Worm (Caenorhabditis elegans) whole organism, L4 larva: ENCODE data around the gene srh-70.
A peak's percentile ranks its signal among the peaks of the same experiment; 100 is the strongest.

Experiments used
- D1046.2 ChIP-seq: fragments of 200-800 bp; sonication (Bioruptor generic); IDR thresholded peaks from 2 replicates; pipeline ENCODE4 v1.3.6; 2022; ENCODE audit warnings: missing genetic modification characterization, missing compliant biosample characterization
- F10B5.3 ChIP-seq: sonication (generic microtip); optimal IDR thresholded peaks from 2 replicates; lab custom pipeline; 2016; ENCODE audit warnings: mild to moderate bottlenecking, missing genetic modification characterization, missing compliant biosample characterization
- F37D6.2 ChIP-seq: sonication (generic microtip); optimal IDR thresholded peaks from 2 replicates; lab custom pipeline; 2016; ENCODE audit warnings: mild to moderate bottlenecking, missing genetic modification characterization, missing compliant biosample characterization
- F44E2.7 ChIP-seq: fragments of 200-800 bp; sonication (Bioruptor generic); IDR thresholded peaks from 2 replicates; pipeline ENCODE4 v2.1.2; 2022; ENCODE audit warnings: missing genetic modification characterization, missing compliant biosample characterization
- R02D3.7 ChIP-seq: fragments of 150-350 bp; sonication (generic microtip); optimal IDR thresholded peaks from 3 replicates; lab custom pipeline; 2014; ENCODE audit warnings: missing biosample characterization, missing genetic modification characterization
- Y48G9A.11 ChIP-seq: fragments of 200-800 bp; sonication (Bioruptor generic); IDR thresholded peaks from 2 replicates; pipeline ENCODE4 v1.3.6; 2022; ENCODE audit warnings: missing genetic modification reagents, missing genetic modification characterization, missing compliant biosample characterization
- aha-1 ChIP-seq: fragments of 150-350 bp; peaks from one replicate; lab custom pipeline; 2014; ENCODE audit warnings: missing biosample characterization, missing genetic modification characterization
- ceh-28 ChIP-seq: fragments of 150-350 bp; optimal IDR thresholded peaks from 2 replicates; lab custom pipeline; 2014; ENCODE audit warnings: missing biosample characterization, missing genetic modification reagents, missing genetic modification characterization
- ceh-44 ChIP-seq: fragments of 200-800 bp; sonication (Bioruptor generic); IDR thresholded peaks from 2 replicates; pipeline ENCODE4 v1.3.6; 2022; ENCODE audit warnings: missing genetic modification reagents, missing genetic modification characterization, missing compliant biosample characterization
- ceh-62 ChIP-seq: sonication (generic microtip); optimal IDR thresholded peaks from 2 replicates; lab custom pipeline; 2017; ENCODE audit warnings: missing biosample characterization, missing genetic modification characterization
- ctbp-1 ChIP-seq: fragments of 200-800 bp; sonication (Bioruptor generic); IDR thresholded peaks from 2 replicates; pipeline ENCODE4 v1.3.6; 2022; ENCODE audit warnings: missing genetic modification reagents, missing genetic modification characterization, missing compliant biosample characterization
- daf-19 ChIP-seq: fragments of 200-800 bp; sonication (Bioruptor generic); conservative IDR thresholded peaks from 2 replicates; pipeline ENCODE4 v1.3.6; 2022; ENCODE audit warnings: missing genetic modification characterization, missing compliant biosample characterization
- daf-8 ChIP-seq: fragments of 200-800 bp; sonication (Bioruptor generic); IDR thresholded peaks from 2 replicates; pipeline ENCODE4 v1.3.6; 2022; ENCODE audit warnings: missing genetic modification characterization, missing compliant biosample characterization
- dmd-6 ChIP-seq: fragments of 200-800 bp; sonication (Bioruptor generic); IDR thresholded peaks from 2 replicates; pipeline ENCODE4 v1.3.6; 2022; ENCODE audit warnings: missing genetic modification reagents, missing genetic modification characterization, missing compliant biosample characterization
- dve-1 ChIP-seq: sonication (generic microtip); optimal IDR thresholded peaks from 2 replicates; lab custom pipeline; 2017; ENCODE audit warnings: antibody characterized with exemption, mild to moderate bottlenecking, missing genetic modification characterization, missing compliant biosample characterization; ENCODE audit not compliant: insufficient read depth
- fkh-10 ChIP-seq: fragments of 150-350 bp; optimal IDR thresholded peaks from 2 replicates; lab custom pipeline; 2014; ENCODE audit warnings: missing biosample characterization, missing genetic modification reagents, missing genetic modification characterization
- fos-1 ChIP-seq: fragments of 150-350 bp; optimal IDR thresholded peaks from 2 replicates; lab custom pipeline; 2014; ENCODE audit warnings: missing biosample characterization, missing genetic modification characterization
- hif-1 ChIP-seq, 2 experiments: sonication (generic microtip); optimal IDR thresholded peaks; 2 replicates each; lab custom pipeline; 2016 to 2017; ENCODE audit warnings: missing compliant biosample characterization in 2 of 2, missing genetic modification characterization in 2 of 2, missing genetic modification reagents in 2 of 2, missing genotype in 2 of 2, mild to moderate bottlenecking in 1 of 2
- hlh-30 ChIP-seq: sonication (generic microtip); optimal IDR thresholded peaks from 2 replicates; lab custom pipeline; 2017; ENCODE audit warnings: antibody characterized with exemption, mild to moderate bottlenecking, missing genetic modification characterization, missing compliant biosample characterization; ENCODE audit not compliant: insufficient read depth
- jun-1 ChIP-seq: fragments of 150-350 bp; optimal IDR thresholded peaks from 2 replicates; lab custom pipeline; 2014; ENCODE audit warnings: missing biosample characterization, missing genetic modification reagents, missing genetic modification characterization
- lim-7 ChIP-seq: fragments of 200-800 bp; sonication (Bioruptor generic); IDR thresholded peaks from 2 replicates; pipeline ENCODE4 v1.3.6; 2022; ENCODE audit warnings: missing genetic modification characterization, missing compliant biosample characterization
- lin-1 ChIP-seq: fragments of 200-800 bp; sonication (Bioruptor generic); IDR thresholded peaks from 2 replicates; pipeline ENCODE4 v1.3.6; 2022; ENCODE audit warnings: missing genetic modification reagents, missing genetic modification characterization, missing compliant biosample characterization
- lin-15B ChIP-seq: fragments of 150-350 bp; sonication (generic microtip); optimal IDR thresholded peaks from 3 replicates; lab custom pipeline; 2014; ENCODE audit warnings: missing biosample characterization, missing genetic modification characterization
- lin-29 ChIP-seq: fragments of 200-800 bp; sonication (Bioruptor generic); IDR thresholded peaks from 2 replicates; pipeline ENCODE4 v1.3.6; 2022; ENCODE audit warnings: missing genetic modification reagents, missing genetic modification characterization, missing compliant biosample characterization
- lsy-2 ChIP-seq, 2 experiments: fragments of 150-350 bp in 1 of 2; sonication (generic microtip) in 1 of 2; optimal IDR thresholded peaks; 2 replicates each; lab custom pipeline; 2014 to 2017; ENCODE audit warnings: missing biosample characterization in 2 of 2, missing genetic modification characterization in 2 of 2
- madf-9 ChIP-seq: fragments of 200-800 bp; sonication (Bioruptor generic); conservative IDR thresholded peaks from 2 replicates; pipeline ENCODE4 v1.3.6; 2022; ENCODE audit warnings: missing genetic modification reagents, missing genetic modification characterization, missing compliant biosample characterization
- mep-1 ChIP-seq: fragments of 150-350 bp; sonication (generic microtip); optimal IDR thresholded peaks from 3 replicates; lab custom pipeline; 2014; ENCODE audit warnings: missing biosample characterization, missing genetic modification characterization
- mes-2 ChIP-seq: sonication (generic microtip); optimal IDR thresholded peaks from 2 replicates; lab custom pipeline; 2016; ENCODE audit warnings: missing genotype, mild to moderate bottlenecking, missing genetic modification characterization, missing compliant biosample characterization; ENCODE audit not compliant: poor library complexity, severe bottlenecking
- mxl-2 ChIP-seq: fragments of 200-800 bp; sonication (Bioruptor generic); conservative IDR thresholded peaks from 2 replicates; pipeline ENCODE4 v1.3.6; 2022; ENCODE audit warnings: missing genetic modification reagents, missing genetic modification characterization, missing compliant biosample characterization
- nhr-42 ChIP-seq: fragments of 200-800 bp; sonication (Bioruptor generic); IDR thresholded peaks from 2 replicates; pipeline ENCODE4 v1.3.6; 2022; ENCODE audit warnings: missing genetic modification characterization, missing compliant biosample characterization
- nhr-48 ChIP-seq: sonication (generic microtip); optimal IDR thresholded peaks from 2 replicates; lab custom pipeline; 2016; ENCODE audit warnings: mild to moderate bottlenecking, missing genetic modification characterization, missing compliant biosample characterization
- nhr-76 ChIP-seq: fragments of 150-350 bp; optimal IDR thresholded peaks from 2 replicates; lab custom pipeline; 2014; ENCODE audit warnings: missing biosample characterization, missing genetic modification characterization
- sdz-12 ChIP-seq: fragments of 200-800 bp; sonication (Bioruptor generic); optimal IDR thresholded peaks from 2 replicates; lab custom pipeline; 2018; ENCODE audit warnings: mild to moderate bottlenecking, missing genetic modification characterization, missing compliant biosample characterization
- tag-97 ChIP-seq: fragments of 200-800 bp; sonication (Bioruptor generic); IDR thresholded peaks from 2 replicates; pipeline ENCODE4 v1.3.6; 2022; ENCODE audit warnings: missing genetic modification characterization, missing compliant biosample characterization
- vab-7 ChIP-seq: fragments of 200-800 bp; sonication (Bioruptor generic); IDR thresholded peaks from 2 replicates; pipeline ENCODE4 v1.3.6; 2022; ENCODE audit warnings: missing genetic modification reagents, missing genetic modification characterization, missing compliant biosample characterization
- zfp-3 ChIP-seq: fragments of 200-800 bp; sonication (Bioruptor generic); conservative IDR thresholded peaks from 2 replicates; pipeline ENCODE4 v1.3.6; 2022; ENCODE audit warnings: missing genetic modification reagents, missing genetic modification characterization, missing compliant biosample characterization
- zip-2 ChIP-seq: fragments of 150-350 bp; optimal IDR thresholded peaks from 2 replicates; lab custom pipeline; 2014; ENCODE audit warnings: missing biosample characterization, missing genetic modification characterization
- ztf-11 ChIP-seq: fragments of 150-350 bp; optimal IDR thresholded peaks from 2 replicates; lab custom pipeline; 2014; ENCODE audit warnings: missing biosample characterization, missing genetic modification characterization
- ztf-7 ChIP-seq: fragments of 150-350 bp; optimal IDR thresholded peaks from 2 replicates; lab custom pipeline; 2014; ENCODE audit warnings: missing biosample characterization, missing genetic modification characterization

The srh-70 gene

ce11 chrII:12508650-12509049 lies 10.0 kb downstream of the srh-70 start, which contains the start of gene srh-67:
Gene srh-67 (plus strand): TSS chrII:12508950.
- TF ChIP-seq nhr-76 = no peak
- TF ChIP-seq lsy-2 (tag; optimal IDR thresholded peaks at IDR 0.05; lab: Kevin White, UChicago) = no peak
- no peak for TF ChIP-seq F44E2.7 (GFP tag; lab: Robert Waterston, UW)
- no peak for TF ChIP-seq F37D6.2
- no peak for TF ChIP-seq lim-7
- TF ChIP-seq fkh-10 = no peak
- no peak for TF ChIP-seq vab-7 (GFP tag; lab: Robert Waterston, UW)
- no peak for TF ChIP-seq mep-1 (tag; lab: Kevin White, UChicago)
- TF ChIP-seq zip-2 (tag; lab: Kevin White, UChicago) = no peak
- TF ChIP-seq ztf-11 (tag; lab: Kevin White, UChicago) = no peak

- no peak for TF ChIP-seq ceh-44
- no peak for TF ChIP-seq madf-9 (GFP tag; lab: Robert Waterston, UW)
- no peak for TF ChIP-seq hif-1 (tag; optimal IDR thresholded peaks at IDR 0.05; lab: Kevin White, UChicago)
- TF ChIP-seq mxl-2 (GFP tag; lab: Robert Waterston, UW) = no peak
- TF ChIP-seq sdz-12 = no peak
- TF ChIP-seq fos-1 (tag; lab: Kevin White, UChicago) = no peak
- no peak for TF ChIP-seq nhr-42 (GFP tag; lab: Robert Waterston, UW)
- TF ChIP-seq tag-97 = no peak
- no peak for TF ChIP-seq F44E2.7 (GFP tag; lab: Robert Waterston, UW)
- TF ChIP-seq zfp-3 (GFP tag; lab: Robert Waterston, UW) = no peak
- no peak for TF ChIP-seq daf-8 (GFP tag; lab: Robert Waterston, UW)
- TF ChIP-seq ztf-7 (tag; lab: Kevin White, UChicago) = no peak
- no peak for TF ChIP-seq dmd-6 (GFP tag; lab: Robert Waterston, UW)
- no peak for TF ChIP-seq ceh-62 (tag; lab: Kevin White, UChicago)
- no peak for TF ChIP-seq hlh-30
- TF ChIP-seq mes-2 (tag; lab: Kevin White, UChicago) = no peak
- no peak for TF ChIP-seq lin-15B (tag; lab: Kevin White, UChicago)
- TF ChIP-seq jun-1 = no peak
Measured at ce11 chrII:12507038-12507437, 11.6 kb downstream of the srh-70 start, which contains the start of gene srh-68. Gene srh-68 (plus strand): TSS chrII:12507338.

ce11 chrII:12506511-12506910 lies 12.1 kb downstream of the srh-70 start:
- TF ChIP-seq F10B5.3 (tag; lab: Kevin White, UChicago) (no peak), aha-1 (tag; lab: Kevin White, UChicago) (peak; percentile 64)

- TF ChIP-seq daf-19 (GFP tag; lab: Robert Waterston, UW) = no peak
- TF ChIP-seq fos-1 (tag; lab: Kevin White, UChicago) = no peak
- TF ChIP-seq nhr-76 = no peak
- TF ChIP-seq R02D3.7 (tag; lab: Kevin White, UChicago) = no peak
- TF ChIP-seq zip-2 (tag; lab: Kevin White, UChicago) = no peak
- no peak for TF ChIP-seq lin-1 (GFP tag; lab: Robert Waterston, UW)
- no peak for TF ChIP-seq lin-29 (GFP tag; lab: Robert Waterston, UW)
- no peak for TF ChIP-seq mes-2 (tag; lab: Kevin White, UChicago)
- no peak for TF ChIP-seq ceh-62 (tag; lab: Kevin White, UChicago)
- TF ChIP-seq nhr-48 (tag; lab: Kevin White, UChicago) = no peak
- no peak for TF ChIP-seq dve-1
- no peak for TF ChIP-seq F44E2.7 (GFP tag; lab: Robert Waterston, UW)
- no peak for TF ChIP-seq ctbp-1 (GFP tag; lab: Robert Waterston, UW)
- no peak for TF ChIP-seq ceh-28 (tag; lab: Kevin White, UChicago)
- TF ChIP-seq hif-1 (tag; optimal IDR thresholded peaks at IDR 0.05; lab: Kevin White, UChicago) = no peak
- TF ChIP-seq Y48G9A.11 = no peak
- TF ChIP-seq D1046.2 (GFP tag; lab: Robert Waterston, UW) = no peak
- TF ChIP-seq daf-8 (GFP tag; lab: Robert Waterston, UW) = no peak
Measured at ce11 chrII:12502784-12503183, 15.9 kb downstream of the srh-70 start, which contains the start of gene ador-1. Gene ador-1 (minus strand): TSS chrII:12502884.
